Worm (Caenorhabditis elegans) whole organism, late embryonic: ENCODE data around the gene vha-1.

ENCODE experiments used
- C08G9.2 ChIP-seq: sonication (generic microtip); optimal IDR thresholded peaks from 2 replicates; lab custom pipeline; 2016; ENCODE audit warnings: mild to moderate bottlenecking, missing genetic modification characterization, moderate library complexity, missing compliant biosample characterization
- F13H6.1 ChIP-seq: sonication (generic microtip); optimal IDR thresholded peaks from 2 replicates; lab custom pipeline; 2016; ENCODE audit warnings: missing genetic modification characterization, missing compliant biosample characterization
- K02D7.2 ChIP-seq: sonication (generic microtip); optimal IDR thresholded peaks from 2 replicates; lab custom pipeline; 2017; ENCODE audit warnings: mild to moderate bottlenecking, missing genetic modification characterization, missing compliant biosample characterization
- T23F11.4 ChIP-seq: fragments of 200-800 bp; sonication (Bioruptor generic); optimal IDR thresholded peaks from 2 replicates; lab custom pipeline; 2018; ENCODE audit warnings: mild to moderate bottlenecking, missing genetic modification characterization, missing compliant biosample characterization
- ceh-14 ChIP-seq: sonication (generic microtip); optimal IDR thresholded peaks from 2 replicates; lab custom pipeline; 2016; ENCODE audit warnings: missing genotype, missing genetic modification characterization, missing compliant biosample characterization
- ceh-18 ChIP-seq: sonication (generic microtip); optimal IDR thresholded peaks from 2 replicates; lab custom pipeline; 2016; ENCODE audit warnings: missing genetic modification characterization, missing compliant biosample characterization
- ceh-19 ChIP-seq: fragments of 200-800 bp; sonication (Bioruptor generic); optimal IDR thresholded peaks from 2 replicates; lab custom pipeline; 2018; ENCODE audit warnings: mild to moderate bottlenecking, missing genetic modification characterization, missing compliant biosample characterization
- ceh-2 ChIP-seq: sonication (generic microtip); optimal IDR thresholded peaks from 2 replicates; lab custom pipeline; 2016; ENCODE audit warnings: missing genotype, missing genetic modification characterization, missing compliant biosample characterization
- ceh-22 ChIP-seq: sonication (generic microtip); optimal IDR thresholded peaks from 2 replicates; lab custom pipeline; 2017; ENCODE audit warnings: missing biosample characterization, missing genetic modification characterization
- ceh-24 ChIP-seq: sonication (generic microtip); optimal IDR thresholded peaks from 2 replicates; lab custom pipeline; 2016; ENCODE audit warnings: mild to moderate bottlenecking, missing genetic modification characterization, missing compliant biosample characterization
- ceh-31 ChIP-seq: sonication (generic microtip); optimal IDR thresholded peaks from 2 replicates; lab custom pipeline; 2016; ENCODE audit warnings: missing genetic modification characterization, missing compliant biosample characterization
- ceh-34 ChIP-seq: sonication (generic microtip); optimal IDR thresholded peaks from 2 replicates; lab custom pipeline; 2016; ENCODE audit warnings: mild to moderate bottlenecking, missing genetic modification characterization, missing compliant biosample characterization
- ceh-45 ChIP-seq: fragments of 200-800 bp; sonication (Bioruptor generic); IDR thresholded peaks from 2 replicates; pipeline ENCODE4 v1.3.6; 2022; ENCODE audit warnings: missing genetic modification reagents, missing genetic modification characterization, missing compliant biosample characterization
- ceh-48 ChIP-seq: sonication (generic microtip); optimal IDR thresholded peaks from 2 replicates; lab custom pipeline; 2016; ENCODE audit warnings: missing genetic modification characterization, inconsistent platforms, missing compliant biosample characterization
- ceh-6 ChIP-seq: fragments of 200-800 bp; sonication (Bioruptor generic); optimal IDR thresholded peaks from 2 replicates; lab custom pipeline; 2018; ENCODE audit warnings: mild to moderate bottlenecking, missing genetic modification characterization, missing compliant biosample characterization
- dve-1 ChIP-seq: sonication (generic microtip); optimal IDR thresholded peaks from 2 replicates; lab custom pipeline; 2017; ENCODE audit warnings: antibody characterized with exemption, mild to moderate bottlenecking, missing genetic modification characterization, missing compliant biosample characterization
- elt-2 ChIP-seq: sonication (generic microtip); optimal IDR thresholded peaks from 2 replicates; lab custom pipeline; 2016; ENCODE audit warnings: missing genetic modification reagents, missing genetic modification characterization, missing compliant biosample characterization
- elt-4 ChIP-seq: sonication (generic microtip); optimal IDR thresholded peaks from 2 replicates; lab custom pipeline; 2016; ENCODE audit warnings: missing genetic modification characterization, missing compliant biosample characterization
- ets-4 ChIP-seq: sonication (generic microtip); optimal IDR thresholded peaks from 2 replicates; lab custom pipeline; 2016; ENCODE audit warnings: missing genetic modification characterization, missing compliant biosample characterization
- eyg-1 ChIP-seq: sonication (generic microtip); optimal IDR thresholded peaks from 2 replicates; lab custom pipeline; 2016; ENCODE audit warnings: missing genotype, missing genetic modification characterization, missing compliant biosample characterization
- hlh-13 ChIP-seq: fragments of 200-800 bp; sonication (Bioruptor generic); optimal IDR thresholded peaks from 2 replicates; lab custom pipeline; 2018; ENCODE audit warnings: mild to moderate bottlenecking, missing genetic modification characterization, missing compliant biosample characterization
- hlh-15 ChIP-seq: sonication (generic microtip); optimal IDR thresholded peaks from 2 replicates; lab custom pipeline; 2016; ENCODE audit warnings: missing genetic modification characterization, missing compliant biosample characterization
- hlh-30 ChIP-seq: sonication (generic microtip); optimal IDR thresholded peaks from 2 replicates; lab custom pipeline; 2017; ENCODE audit warnings: antibody characterized with exemption, missing genetic modification characterization, missing compliant biosample characterization; ENCODE audit not compliant: insufficient read depth
- hlh-8 ChIP-seq: sonication (generic microtip); optimal IDR thresholded peaks from 2 replicates; lab custom pipeline; 2016; ENCODE audit warnings: missing genotype, missing genetic modification characterization, missing compliant biosample characterization
- lin-11 ChIP-seq: fragments of 200-800 bp; sonication (Bioruptor generic); optimal IDR thresholded peaks from 2 replicates; lab custom pipeline; 2018; ENCODE audit warnings: mild to moderate bottlenecking, missing genetic modification characterization, missing compliant biosample characterization
- mec-3 ChIP-seq: sonication (generic microtip); optimal IDR thresholded peaks from 2 replicates; lab custom pipeline; 2016; ENCODE audit warnings: borderline replicate concordance, missing genetic modification characterization, missing compliant biosample characterization
- nfya-1 ChIP-seq: sonication (generic microtip); optimal IDR thresholded peaks from 2 replicates; lab custom pipeline; 2017; ENCODE audit warnings: missing genetic modification characterization, mild to moderate bottlenecking, missing compliant biosample characterization, antibody characterized with exemption, moderate library complexity
- nhr-11 ChIP-seq: fragments of 150-350 bp; optimal IDR thresholded peaks from 2 replicates; lab custom pipeline; 2014; ENCODE audit warnings: missing biosample characterization, missing genetic modification characterization
- pag-3 ChIP-seq: sonication (generic microtip); optimal IDR thresholded peaks from 2 replicates; lab custom pipeline; 2016; ENCODE audit warnings: missing compliant biosample characterization, missing genetic modification characterization, borderline replicate concordance
- pax-1 ChIP-seq: fragments of 150-350 bp; optimal IDR thresholded peaks from 2 replicates; lab custom pipeline; 2014; ENCODE audit warnings: missing biosample characterization, missing genetic modification characterization
- pha-2 ChIP-seq: sonication (generic microtip); optimal IDR thresholded peaks from 2 replicates; lab custom pipeline; 2017; ENCODE audit warnings: mild to moderate bottlenecking, missing genetic modification characterization, missing compliant biosample characterization
- pha-4 ChIP-seq: fragments of 150-350 bp; optimal IDR thresholded peaks from 2 replicates; lab custom pipeline; 2018; ENCODE audit warnings: missing biosample characterization, missing genetic modification reagents, missing genetic modification characterization
- sdc-2 ChIP-seq: sonication (generic microtip); optimal IDR thresholded peaks from 2 replicates; lab custom pipeline; 2016; ENCODE audit warnings: missing genotype, missing genetic modification characterization, missing compliant biosample characterization
- sox-2 ChIP-seq: fragments of 200-800 bp; sonication (Bioruptor generic); IDR thresholded peaks from 2 replicates; pipeline ENCODE4 v1.3.6; 2022; ENCODE audit warnings: missing genetic modification reagents, missing genetic modification characterization, missing compliant biosample characterization
- sox-4 ChIP-seq: sonication (generic microtip); optimal IDR thresholded peaks from 2 replicates; lab custom pipeline; 2017; ENCODE audit warnings: mild to moderate bottlenecking, missing genetic modification characterization, inconsistent platforms, missing compliant biosample characterization
- tbx-2 ChIP-seq: sonication (generic microtip); optimal IDR thresholded peaks from 2 replicates; lab custom pipeline; 2016; ENCODE audit warnings: missing genetic modification characterization, missing compliant biosample characterization
- tbx-7 ChIP-seq: sonication (generic microtip); optimal IDR thresholded peaks from 2 replicates; lab custom pipeline; 2016; ENCODE audit warnings: missing genotype, missing genetic modification characterization, missing compliant biosample characterization
- ttx-3 ChIP-seq: sonication (generic microtip); optimal IDR thresholded peaks from 2 replicates; lab custom pipeline; 2016; ENCODE audit warnings: missing genetic modification reagents, missing genetic modification characterization, missing compliant biosample characterization
- unc-3 ChIP-seq, 2 experiments: fragments of 200-800 bp in 1 of 2; sonication (Bioruptor generic) in 1 of 2; sonication (generic microtip) in 1 of 2; conservative IDR thresholded peaks in 1 of 2; optimal IDR thresholded peaks in 1 of 2; 2 replicates each; pipeline versions ENCODE4 v1.3.6 to Lab custom; 2016 to 2022; ENCODE audit warnings: missing compliant biosample characterization in 2 of 2, missing genetic modification characterization in 2 of 2, missing genetic modification reagents in 1 of 2
- unc-55 ChIP-seq: sonication (generic microtip); optimal IDR thresholded peaks from 2 replicates; lab custom pipeline; 2017; ENCODE audit warnings: missing biosample characterization, missing genetic modification reagents, missing genetic modification characterization
- unc-86 ChIP-seq: sonication (generic microtip); optimal IDR thresholded peaks from 2 replicates; lab custom pipeline; 2016; ENCODE audit warnings: missing genetic modification characterization, missing compliant biosample characterization
- ztf-16 ChIP-seq: sonication (generic microtip); optimal IDR thresholded peaks from 2 replicates; lab custom pipeline; 2017; ENCODE audit warnings: missing genetic modification characterization, missing compliant biosample characterization

Gene vha-1

ce11 chrIII:9765465-9765900 is 15.6 kb upstream of the vha-1 start (continued):
- TF ChIP-seq nhr-11 (tag; lab: Kevin White, UChicago) (no peak), ceh-6 (GFP tag; lab: Kevin White, UChicago) (peak; percentile 79), tbx-7 (tag; lab: Kevin White, UChicago) (peak; percentile 59), ttx-3 (tag; lab: Kevin White, UChicago) (peak; percentile 22), ets-4 (tag; lab: Kevin White, UChicago) (peak; percentile 62), pag-3 (no peak), F13H6.1 (tag; lab: Kevin White, UChicago) (peak; percentile 89), hlh-30 (tag; lab: Kevin White, UChicago) (peak; percentile 96), ceh-2 (tag; lab: Kevin White, UChicago) (peak; percentile 51), ceh-14 (tag; lab: Kevin White, UChicago) (peak; percentile 54), unc-55 (GFP tag; lab: Kevin White, UChicago) (peak; percentile 70), eyg-1 (tag; lab: Kevin White, UChicago) (peak; percentile 52), ceh-34 (tag; lab: Kevin White, UChicago) (peak; percentile 93), ceh-48 (tag; lab: Kevin White, UChicago) (no peak), pha-4 (tag; lab: Kevin White, UChicago) (no peak), ceh-45 (GFP tag; lab: Robert Waterston, UW) (peak; percentile 55), hlh-13 (GFP tag; lab: Kevin White, UChicago) (no peak), sox-2 (GFP tag; lab: Robert Waterston, UW) (peak; percentile 61), elt-4 (tag; lab: Kevin White, UChicago) (no peak), ceh-31 (tag; lab: Kevin White, UChicago) (peak; percentile 88), hlh-15 (tag; lab: Kevin White, UChicago) (no peak), dve-1 (tag; lab: Kevin White, UChicago) (peak; percentile 90), elt-2 (peak; percentile 78), sdc-2 (peak; percentile 45), K02D7.2 (tag; lab: Kevin White, UChicago) (peak; percentile 29), ceh-24 (tag; lab: Kevin White, UChicago) (no peak), hlh-8 (tag; lab: Kevin White, UChicago) (peak; percentile 50), ztf-16 (tag; lab: Kevin White, UChicago) (peak; percentile 81), ceh-18 (tag; lab: Kevin White, UChicago) (peak; percentile 93), ceh-22 (tag; lab: Kevin White, UChicago) (no peak), C08G9.2 (tag; lab: Kevin White, UChicago) (peak; percentile 57), pha-2 (tag; lab: Kevin White, UChicago) (peak; percentile 79), T23F11.4 (GFP tag; lab: Kevin White, UChicago) (peak; percentile 74), unc-86 (tag; lab: Kevin White, UChicago) (peak; percentile 52), pax-1 (peak; percentile 56), tbx-2 (tag; lab: Kevin White, UChicago) (peak; percentile 92), unc-3 (GFP tag; conservative IDR thresholded peaks at IDR 0.05; lab: Robert Waterston, UW) (peak; percentile 68), unc-3 (tag; optimal IDR thresholded peaks at IDR 0.05; lab: Kevin White, UChicago) (peak; percentile 39), lin-11 (tag; lab: Kevin White, UChicago) (peak; percentile 31), ceh-19 (GFP tag; lab: Kevin White, UChicago) (peak; percentile 76), sox-4 (tag; lab: Kevin White, UChicago) (peak; percentile 72)

DNA sequence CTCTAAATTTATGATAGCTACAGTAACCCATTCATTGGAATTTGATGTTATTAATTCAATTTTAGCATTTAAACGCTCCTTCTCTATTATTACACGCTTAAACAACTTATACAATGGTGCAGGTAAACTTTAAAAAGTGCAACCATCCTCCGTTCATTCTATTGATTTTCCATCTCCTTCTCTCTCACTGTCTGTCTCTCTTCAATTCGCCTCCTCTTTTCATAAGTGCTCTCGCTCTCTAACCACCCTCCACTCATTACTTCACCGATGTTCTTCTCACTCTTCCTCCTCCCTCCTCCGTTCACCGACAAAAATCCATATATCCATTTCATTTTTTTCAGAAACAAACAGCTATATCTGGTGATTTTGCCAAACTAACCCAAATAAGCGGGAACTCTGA is 14.9 kb upstream of the vha-1 start, which contains the start of gene cbp-1:
cbp-1 (plus strand) TSS at position 335 of the 400 bp plus-strand sequence.
- peak; percentile 57 for TF ChIP-seq nfya-1
- TF ChIP-seq ceh-31 (tag; lab: Kevin White, UChicago) = peak; percentile 41
- peak; percentile 86 for TF ChIP-seq ceh-48 (tag; lab: Kevin White, UChicago)
- TF ChIP-seq hlh-30 (tag; lab: Kevin White, UChicago) = no peak
- TF ChIP-seq tbx-2 (tag; lab: Kevin White, UChicago) = no peak
- peak; percentile 32 for TF ChIP-seq unc-55 (GFP tag; lab: Kevin White, UChicago)
- no peak for TF ChIP-seq hlh-15 (tag; lab: Kevin White, UChicago)
- TF ChIP-seq mec-3 (tag; lab: Kevin White, UChicago) = no peak
- TF ChIP-seq pax-1 = peak; percentile 13
- TF ChIP-seq, all 69 proteins: peak for 5
